Worm (Caenorhabditis elegans) whole organism, young adult: ENCODE results near the gene chil-15.

Experiments used
- B0035.1 ChIP-seq: sonication (generic microtip); optimal IDR thresholded peaks from 2 replicates; lab custom pipeline; 2016; ENCODE audit warnings: missing genetic modification characterization, mild to moderate bottlenecking, missing compliant biosample characterization, missing genotype, missing genetic modification reagents
- B0336.3 ChIP-seq: fragments of 200-800 bp; sonication (Bioruptor generic); IDR thresholded peaks from 2 replicates; pipeline ENCODE4 v1.3.6; 2022; ENCODE audit warnings: missing genetic modification characterization, missing compliant biosample characterization
- ZK185.1 ChIP-seq: sonication (generic microtip); optimal IDR thresholded peaks from 2 replicates; lab custom pipeline; 2016; ENCODE audit warnings: mild to moderate bottlenecking, missing genetic modification characterization, missing compliant biosample characterization; ENCODE audit not compliant: poor library complexity, severe bottlenecking
- aptf-3 ChIP-seq: fragments of 200-800 bp; sonication (Bioruptor generic); IDR thresholded peaks from 2 replicates; pipeline ENCODE4 v1.3.6; 2022; ENCODE audit warnings: missing genetic modification characterization, missing compliant biosample characterization
- lin-35 ChIP-seq, 3 experiments: fragments of 150-350 bp in 2 of 3; sonication (generic microtip) in 1 of 3; optimal IDR thresholded peaks; 2 replicates each; lab custom pipeline; 2014 to 2018; ENCODE audit warnings: missing biosample characterization in 3 of 3, missing genetic modification characterization in 3 of 3, missing genetic modification reagents in 3 of 3
- madf-10 ChIP-seq: sonication (generic microtip); optimal IDR thresholded peaks from 2 replicates; lab custom pipeline; 2016; ENCODE audit warnings: mild to moderate bottlenecking, missing genetic modification characterization, missing compliant biosample characterization
- rpc-1 ChIP-seq, 2 experiments: fragments of 150-350 bp in 1 of 2; sonication (generic microtip) in 1 of 2; optimal IDR thresholded peaks; 2 replicates each; lab custom pipeline; 2014 to 2018; ENCODE audit warnings: missing biosample characterization in 1 of 2, missing genetic modification characterization in 1 of 2, missing genetic modification reagents in 1 of 2, missing genotype in 1 of 2
- ztf-25 ChIP-seq: fragments of 200-800 bp; sonication (Bioruptor generic); IDR thresholded peaks from 2 replicates; pipeline ENCODE4 v1.3.6; 2022; ENCODE audit warnings: missing genetic modification reagents, missing genetic modification characterization, missing compliant biosample characterization

DNA sequence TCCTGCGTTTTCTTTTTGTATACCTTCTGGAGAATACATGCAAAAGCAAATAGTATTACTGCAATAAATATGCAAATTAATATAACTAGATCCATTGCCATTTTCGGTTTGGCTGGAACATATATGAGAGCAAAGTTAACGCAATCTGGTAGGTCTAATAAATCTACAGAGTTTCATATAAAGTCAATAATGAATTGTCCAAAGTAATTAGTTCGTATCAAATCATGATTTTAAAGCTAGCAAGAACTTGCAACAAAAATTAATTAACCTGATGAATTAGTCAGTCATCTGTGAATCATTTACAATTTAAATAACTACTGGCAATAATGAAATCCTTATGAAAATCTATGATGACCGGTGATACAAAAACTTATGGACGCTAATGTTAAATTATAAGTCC is 1.9 kb upstream of the chil-15 start, which contains the start of gene R09D1.13:
- TF ChIP-seq madf-10 (tag; lab: Kevin White, UChicago): no peak
- no peak for TF ChIP-seq lin-35 (GFP tag; optimal IDR thresholded peaks at IDR 0.05; lab: Kevin White, UChicago)
- no peak for TF ChIP-seq B0336.3 (GFP tag; lab: Robert Waterston, UW)
- no peak for TF ChIP-seq ztf-25
- TF ChIP-seq aptf-3 (GFP tag; lab: Robert Waterston, UW): no peak
- no peak for TF ChIP-seq ZK185.1
- no peak for TF ChIP-seq B0035.1 (tag; lab: Kevin White, UChicago)
- no peak for TF ChIP-seq rpc-1 (optimal IDR thresholded peaks at IDR 0.05; lab: Kevin White, UChicago)
- TF ChIP-seq rpc-1 (tag; optimal IDR thresholded peaks at IDR 0.05; lab: Kevin White, UChicago): no peak
